Worm (Caenorhabditis elegans) whole organism, midembryonic: Measurements from ENCODE around the gene R09A8.2.
A peak's percentile ranks its signal among the peaks of the same experiment; 100 is the strongest.

ENCODE experiments used
- cog-1 ChIP-seq: sonication (generic microtip); optimal IDR thresholded peaks from 2 replicates; lab custom pipeline; 2016; ENCODE audit warnings: missing genetic modification characterization, missing compliant biosample characterization
- klf-2 ChIP-seq: fragments of 200-800 bp; sonication (Bioruptor generic); conservative IDR thresholded peaks from 2 replicates; pipeline ENCODE4 v1.3.6; 2022; ENCODE audit warnings: missing genetic modification reagents, missing genetic modification characterization, missing compliant biosample characterization
- med-1 ChIP-seq: sonication (generic microtip); optimal IDR thresholded peaks from 2 replicates; lab custom pipeline; 2017; ENCODE audit warnings: missing genetic modification characterization, mild to moderate bottlenecking, missing compliant biosample characterization, antibody characterized with exemption, missing genetic modification reagents; ENCODE audit not compliant: insufficient read depth
- tab-1 ChIP-seq: fragments of 200-800 bp; sonication (Bioruptor generic); IDR thresholded peaks from 2 replicates; pipeline ENCODE4 v1.3.6; 2022; ENCODE audit warnings: missing genetic modification characterization, missing compliant biosample characterization
- ztf-23 ChIP-seq: fragments of 200-800 bp; sonication (Bioruptor generic); IDR thresholded peaks from 2 replicates; pipeline ENCODE4 v1.3.6; 2022; ENCODE audit warnings: missing genetic modification reagents, missing genetic modification characterization, missing compliant biosample characterization
- ztf-29 ChIP-seq: fragments of 200-800 bp; sonication (Bioruptor generic); IDR thresholded peaks from 2 replicates; pipeline ENCODE4 v1.3.6; 2022; ENCODE audit warnings: missing genetic modification reagents, missing genetic modification characterization, missing compliant biosample characterization

- TF ChIP-seq tab-1 (GFP tag; lab: Robert Waterston, UW) (0 out of 2 replicates have a peak, but pooled peaks have one; percentile 58), klf-2 (no peak), med-1 (GFP tag; lab: Kevin White, UChicago) (no peak), cog-1 (tag; lab: Kevin White, UChicago) (no peak), ztf-29 (no peak), ztf-23 (GFP tag; lab: Robert Waterston, UW) (no peak)
Measured at ce11 chrX:12629257-12629656, 10.0 kb downstream of the R09A8.2 start.
